Worm (Caenorhabditis elegans): ENCODE data around the gene Y82E9BR.14.
A peak's percentile ranks its signal among the peaks of the same experiment; 100 is the strongest.

Gene Y82E9BR.14

DNA sequence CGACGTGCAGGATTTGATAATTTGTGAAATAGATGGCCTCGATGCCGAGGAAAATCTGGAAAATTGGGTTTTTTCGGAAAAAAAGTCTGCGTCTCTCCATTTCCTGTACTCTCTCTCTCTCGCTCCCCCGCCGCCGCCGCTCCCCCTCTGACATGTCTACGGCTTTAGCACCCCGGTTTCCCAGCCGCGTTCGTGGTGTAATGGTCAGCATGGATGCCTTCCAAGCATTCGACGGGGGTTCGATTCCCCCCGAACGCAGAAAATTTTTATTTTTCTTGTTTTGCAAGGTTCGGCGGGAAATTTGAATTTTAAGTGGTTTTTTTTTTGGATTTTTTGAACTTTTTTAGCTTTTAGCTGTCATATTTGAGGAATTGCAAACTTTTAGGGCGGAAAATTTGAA lies 10.4 kb upstream of the Y82E9BR.14 start (continued):
- TF ChIP-seq dpl-1 (GFP tag; optimal IDR thresholded peaks at IDR 0.05) (peak; percentile 60), hmg-1.1 (GFP tag; IDR thresholded peaks at IDR 0.05) (peak; percentile 91), tag-97 (GFP tag; IDR thresholded peaks at IDR 0.05) (no peak), nhr-10 (tag; optimal IDR thresholded peaks at IDR 0.05) (no peak), dmd-6 (GFP tag; IDR thresholded peaks at IDR 0.05) (peak; percentile 53), Y48G9A.11 (GFP tag; IDR thresholded peaks at IDR 0.05) (peak; percentile 86), F10B5.3 (tag; optimal IDR thresholded peaks at IDR 0.05) (no peak), nhr-77 (tag; optimal IDR thresholded peaks at IDR 0.05) (peak; percentile 39), R02D3.7 (tag; optimal IDR thresholded peaks at IDR 0.05) (no peak), mxl-2 (GFP tag; conservative IDR thresholded peaks at IDR 0.05) (0 out of 2 replicates have a peak, but pooled peaks have one; percentile 33), hlh-11 (tag; optimal IDR thresholded peaks at IDR 0.05) (peak; percentile 52), egl-27 (tag; optimal IDR thresholded peaks at IDR 0.05) (no peak), ceh-62 (tag; optimal IDR thresholded peaks at IDR 0.05) (no peak), zip-11 (GFP tag; IDR thresholded peaks at IDR 0.05) (no peak), daf-16 (GFP tag; optimal IDR thresholded peaks at IDR 0.05) (peak; percentile 37 to 52), daf-16 (tag; optimal IDR thresholded peaks at IDR 0.05) (peak; percentile 58), F49E8.2 (tag; optimal IDR thresholded peaks at IDR 0.05; ENCODE audit: borderline replicate concordance) (peak; percentile 43), ceh-28 (tag; optimal IDR thresholded peaks at IDR 0.05) (no peak), fos-1 (tag; optimal IDR thresholded peaks at IDR 0.05) (no peak), daf-19 (GFP tag; conservative IDR thresholded peaks at IDR 0.05) (no peak), gei-8 (GFP tag; optimal IDR thresholded peaks at IDR 0.05) (peak; percentile 14), zfp-3 (GFP tag; conservative IDR thresholded peaks at IDR 0.05) (0 out of 2 replicates have a peak, but pooled peaks have one; percentile 60), ZK546.5 (tag; optimal IDR thresholded peaks at IDR 0.05) (no peak), nhr-6 (tag; optimal IDR thresholded peaks at IDR 0.05) (no peak), unc-39 (tag; optimal IDR thresholded peaks at IDR 0.05) (no peak), ztf-7 (tag; optimal IDR thresholded peaks at IDR 0.05) (no peak)

DNA sequence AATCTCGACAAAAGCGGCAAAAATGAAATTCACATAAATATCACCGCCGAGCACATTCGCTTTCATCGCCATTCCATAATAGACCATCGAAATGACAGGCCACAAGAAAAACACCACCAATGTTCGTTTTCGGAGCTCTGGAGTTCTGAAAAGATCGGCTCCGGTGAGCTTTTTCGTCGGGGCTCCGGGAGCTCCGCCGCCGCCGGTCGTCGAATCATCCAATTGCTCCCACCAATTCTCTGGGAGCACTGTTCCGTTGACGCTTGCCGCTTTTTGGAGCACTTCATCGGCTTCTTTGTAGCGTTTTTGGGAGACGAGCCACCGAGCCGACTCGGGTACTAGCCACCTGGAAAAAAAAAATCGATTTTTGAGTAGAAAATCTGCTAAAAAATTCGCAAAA lies 7.5 kb upstream of the Y82E9BR.14 start:
- no peak for TF ChIP-seq hlh-11 (tag; optimal IDR thresholded peaks at IDR 0.05)
- TF ChIP-seq set-16 (GFP tag; IDR thresholded peaks at IDR 0.05), result peak; percentile 76

DNA sequence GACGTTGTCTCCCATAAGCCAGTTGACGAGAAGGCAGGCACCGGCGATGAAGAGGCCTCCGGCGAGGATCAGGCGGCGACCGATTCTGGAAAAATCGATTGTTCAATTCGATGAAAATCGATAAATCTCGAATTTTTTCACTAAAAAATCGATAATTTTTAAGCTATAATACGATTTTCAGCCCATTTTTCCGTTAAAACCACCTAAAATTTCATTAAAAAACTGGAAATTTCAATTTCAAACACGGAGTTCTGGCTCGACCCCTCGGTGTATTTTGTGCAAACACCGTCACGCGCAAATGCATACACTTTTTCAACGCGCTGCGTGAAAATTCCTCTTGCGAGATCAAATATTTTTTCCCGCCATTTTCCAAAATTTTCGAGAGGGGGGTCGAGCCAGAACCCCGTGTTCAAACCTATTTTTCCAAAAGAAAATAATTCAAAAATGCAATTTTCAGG lies 6.5 kb upstream of the Y82E9BR.14 start:
- TF ChIP-seq set-16 (GFP tag; IDR thresholded peaks at IDR 0.05) (peak; percentile 31; the same call in 1 of the 2 replicates), aha-1 (tag) (peak; percentile 20), ceh-28 (tag; optimal IDR thresholded peaks at IDR 0.05) (peak; percentile 69)

DNA sequence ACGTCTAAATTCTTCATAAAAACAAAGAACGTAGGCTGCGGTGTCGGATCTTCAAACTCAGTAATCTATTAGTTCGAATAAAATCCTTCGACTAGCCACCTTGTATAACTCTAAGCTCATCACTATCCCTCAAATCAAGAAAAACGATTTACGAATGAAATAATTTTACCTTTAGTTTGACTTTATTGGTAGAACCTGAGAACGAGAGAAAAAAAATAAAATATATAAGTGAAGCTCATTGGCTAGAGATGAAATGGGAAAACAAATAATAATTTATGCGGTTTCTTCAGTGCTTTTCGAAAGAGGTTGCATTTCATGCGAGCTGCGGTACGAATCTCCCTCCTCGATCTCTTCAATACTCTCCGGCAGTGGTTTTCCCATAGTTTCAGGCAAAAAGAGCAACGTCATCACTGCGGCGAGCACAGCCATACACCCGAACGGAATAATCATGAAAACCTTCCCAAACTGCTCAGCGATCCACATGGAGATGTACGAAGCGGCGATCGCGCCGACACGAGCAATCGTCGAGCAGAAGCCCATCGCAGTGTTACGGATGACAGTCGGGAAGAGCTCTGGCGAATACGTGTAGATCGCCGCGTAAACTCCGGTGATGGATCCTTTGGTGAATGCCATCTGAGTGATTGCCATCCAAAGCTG lies 5.9 kb upstream of the Y82E9BR.14 start:
- no peak for TF ChIP-seq ceh-62 (tag; optimal IDR thresholded peaks at IDR 0.05)
- TF ChIP-seq spr-1 (tag; optimal IDR thresholded peaks at IDR 0.05), result peak; percentile 60
- no peak for TF ChIP-seq daf-8 (GFP tag; IDR thresholded peaks at IDR 0.05)
- peak; percentile 35 for TF ChIP-seq R02D3.7 (tag; optimal IDR thresholded peaks at IDR 0.05)
- no peak for TF ChIP-seq cey-2 (tag; optimal IDR thresholded peaks at IDR 0.05; ENCODE audit: borderline replicate concordance, insufficient read depth)
- TF ChIP-seq fkh-10 (GFP tag; optimal IDR thresholded peaks at IDR 0.05), result no peak
- peak; percentile 83 for TF ChIP-seq ctbp-1 (GFP tag; IDR thresholded peaks at IDR 0.05)
- no peak for TF ChIP-seq nhr-76 (tag; optimal IDR thresholded peaks at IDR 0.05)
- peak; percentile 90 for TF ChIP-seq Y75B8A.6 (GFP tag; IDR thresholded peaks at IDR 0.05)
- peak; percentile 95 for TF ChIP-seq nhr-10 (tag; optimal IDR thresholded peaks at IDR 0.05)
- peak; percentile 34 for TF ChIP-seq unc-130 (GFP tag; optimal IDR thresholded peaks at IDR 0.05)
- TF ChIP-seq nhr-48 (tag; optimal IDR thresholded peaks at IDR 0.05), result peak; percentile 72
- TF ChIP-seq aly-2 (tag; optimal IDR thresholded peaks at IDR 0.05), result peak; percentile 97
- no peak for TF ChIP-seq tag-97 (GFP tag; IDR thresholded peaks at IDR 0.05)
- TF ChIP-seq F10B5.3 (tag; optimal IDR thresholded peaks at IDR 0.05), result peak; percentile 38
- peak; percentile 58; the same call in 1 of the 2 replicates for TF ChIP-seq mxl-2 (GFP tag; conservative IDR thresholded peaks at IDR 0.05)
- peak; percentile 66; the same call in 1 of the 2 replicates for TF ChIP-seq arid-1 (GFP tag; conservative IDR thresholded peaks at IDR 0.05)
- TF ChIP-seq nhr-111 (GFP tag; optimal IDR thresholded peaks at IDR 0.05), result peak; percentile 95
- TF ChIP-seq gei-8 (GFP tag; optimal IDR thresholded peaks at IDR 0.05), result peak; percentile 37
- peak; percentile 76 for TF ChIP-seq dve-1 (tag; optimal IDR thresholded peaks at IDR 0.05; ENCODE audit: insufficient read depth)
- no peak for TF ChIP-seq daf-12 (tag; optimal IDR thresholded peaks at IDR 0.05)
- peak; percentile 97 for TF ChIP-seq aha-1 (tag)
- peak; percentile 79 for TF ChIP-seq Y48G9A.11 (GFP tag; IDR thresholded peaks at IDR 0.05)
- peak; percentile 40; the same call in 1 of the 2 replicates for TF ChIP-seq nhr-42 (GFP tag; IDR thresholded peaks at IDR 0.05)
- no peak for TF ChIP-seq zip-11 (GFP tag; IDR thresholded peaks at IDR 0.05)
- TF ChIP-seq dpl-1 (GFP tag; optimal IDR thresholded peaks at IDR 0.05), result no peak
- peak; percentile 97; the same call in 1 of the 2 replicates for TF ChIP-seq daf-19 (GFP tag; conservative IDR thresholded peaks at IDR 0.05)
- peak; percentile 86 for TF ChIP-seq T20F7.1 (GFP tag; optimal IDR thresholded peaks at IDR 0.05)
